Fruit fly (Drosophila melanogaster): ENCODE results near the gene CG14543.

The CG14543 gene

DNA sequence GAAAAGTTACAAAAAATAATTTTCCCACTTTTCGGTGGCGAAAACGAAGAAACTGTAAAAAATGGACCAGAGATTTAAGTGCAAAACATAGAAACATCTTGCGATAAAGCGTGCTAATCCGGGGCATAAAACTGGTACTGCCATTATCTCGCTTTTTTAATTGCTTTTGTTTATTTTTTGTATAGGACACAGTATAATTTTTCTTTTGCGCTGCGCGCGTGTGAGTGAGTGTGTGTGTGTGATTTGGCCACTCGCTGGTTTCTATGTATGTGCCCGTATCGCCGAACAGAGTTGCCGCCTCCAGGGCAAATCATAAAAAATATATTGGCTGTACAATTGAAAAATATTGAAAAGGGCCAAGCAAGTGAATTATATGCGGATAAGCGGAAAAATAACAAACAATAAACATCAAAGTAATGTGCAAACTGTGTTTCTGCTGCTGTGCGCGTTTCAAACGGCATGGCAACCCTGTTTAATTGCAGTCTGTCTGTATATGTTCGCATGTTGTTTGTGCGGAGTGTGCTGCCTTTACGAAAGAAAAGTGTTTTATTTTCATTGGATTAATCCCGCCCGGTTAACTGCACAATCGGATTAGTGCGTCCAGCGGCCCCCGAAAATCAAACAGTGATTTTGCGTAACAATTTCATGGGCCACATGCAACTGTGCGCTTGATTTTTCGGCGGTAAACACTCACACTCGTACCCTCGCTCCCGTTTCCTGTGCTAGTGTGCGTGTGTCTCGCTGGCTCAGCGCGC is 14.1 kb upstream of the CG14543 start (continued):
- TF ChIP-seq jing (GFP tag; optimal IDR thresholded peaks at IDR 0.05) (peak; percentile 96), CG30403 (GFP tag; optimal IDR thresholded peaks at IDR 0.05) (peak; percentile 97), Elba2 (GFP tag; optimal IDR thresholded peaks at IDR 0.05) (peak; percentile 77), CG10462 (GFP tag; optimal IDR thresholded peaks at IDR 0.05) (peak; percentile 94), slou (GFP tag; optimal IDR thresholded peaks at IDR 0.05) (peak; percentile 92), gsb (GFP tag; IDR thresholded peaks at IDR 0.05) (peak; percentile 91), CG16779 (GFP tag; IDR thresholded peaks at IDR 0.05) (peak; percentile 91), HLH4C (GFP tag; IDR thresholded peaks at IDR 0.05; ENCODE audit: partially characterized antibody) (no peak; the same call in 2 of the 3 replicates), dmrt99B (tag; optimal IDR thresholded peaks at IDR 0.05) (peak; percentile 95), jigr1 (GFP tag; IDR thresholded peaks at IDR 0.05) (peak; percentile 91), repo (GFP tag; optimal IDR thresholded peaks at IDR 0.05) (peak; percentile 96), Fer2 (tag; optimal IDR thresholded peaks at IDR 0.05) (peak; percentile 80), klu (GFP tag; IDR thresholded peaks at IDR 0.05) (peak; percentile 92), gcm (GFP tag; optimal IDR thresholded peaks at IDR 0.05) (peak; percentile 95), Camta (GFP tag; optimal IDR thresholded peaks at IDR 0.05) (peak; percentile 97), CG9215 (GFP tag; IDR thresholded peaks at IDR 0.05) (peak; percentile 93), CG6854 (GFP tag; optimal IDR thresholded peaks at IDR 0.05) (peak; percentile 90), eyg (GFP tag; optimal IDR thresholded peaks at IDR 0.05) (peak; percentile 96), ci (GFP tag; IDR thresholded peaks at IDR 0.05) (peak; percentile 98), Trl (optimal IDR thresholded peaks at IDR 0.05) (peak in 1 of 2 experiments; percentile 76), Trl (GFP tag; optimal IDR thresholded peaks at IDR 0.05) (peak; percentile 98), sug (tag; optimal IDR thresholded peaks at IDR 0.05) (peak; percentile 85), CG10979 (tag; optimal IDR thresholded peaks at IDR 0.05) (peak; percentile 93), CG15269 (tag; optimal IDR thresholded peaks at IDR 0.05) (peak; percentile 95), crc (GFP tag; optimal IDR thresholded peaks at IDR 0.05) (peak; percentile 96), CG31388 (GFP tag; optimal IDR thresholded peaks at IDR 0.05) (peak; percentile 89), nau (GFP tag; optimal IDR thresholded peaks at IDR 0.05) (no peak), CG15696 (tag; optimal IDR thresholded peaks at IDR 0.05) (peak; percentile 76), psq (GFP tag; optimal IDR thresholded peaks at IDR 0.05) (peak; percentile 80), ash1 (GFP tag; optimal IDR thresholded peaks at IDR 0.05) (no peak), CG6254 (GFP tag; optimal IDR thresholded peaks at IDR 0.05) (peak; percentile 93), Adf1 (GFP tag; IDR thresholded peaks at IDR 0.05) (peak; percentile 81), Sox102F (GFP tag; optimal IDR thresholded peaks at IDR 0.05) (peak; percentile 98), Mes4 (GFP tag; optimal IDR thresholded peaks at IDR 0.05) (peak; percentile 96), CG12942 (GFP tag; optimal IDR thresholded peaks at IDR 0.05) (peak; percentile 96), CG9817 (tag; optimal IDR thresholded peaks at IDR 0.05) (peak; percentile 93), CkIIα-i1 (GFP tag; IDR thresholded peaks at IDR 0.05) (peak; percentile 79), CG12744 (GFP tag; optimal IDR thresholded peaks at IDR 0.05) (peak; percentile 93), Deaf1 (tag; optimal IDR thresholded peaks at IDR 0.05) (peak; percentile 70), CG4328 (GFP tag; optimal IDR thresholded peaks at IDR 0.05) (peak; percentile 89), BEAF-32 (GFP tag; optimal IDR thresholded peaks at IDR 0.05) (peak; percentile 27), E2f1 (GFP tag; IDR thresholded peaks at IDR 0.05) (peak; percentile 96), dati (GFP tag; IDR thresholded peaks at IDR 0.05) (peak; percentile 93), H2.0 (GFP tag; IDR thresholded peaks at IDR 0.05) (peak; percentile 98), tap (tag; optimal IDR thresholded peaks at IDR 0.05) (peak; percentile 85), CG10959 (GFP tag; IDR thresholded peaks at IDR 0.05) (peak; percentile 89), CG9437 (GFP tag; optimal IDR thresholded peaks at IDR 0.05) (peak; percentile 89), croc (GFP tag; conservative IDR thresholded peaks at IDR 0.05) (peak; percentile 87), CG13287 (GFP tag; IDR thresholded peaks at IDR 0.05; ENCODE audit: partially characterized antibody) (no peak), so (GFP tag; IDR thresholded peaks at IDR 0.05) (peak; percentile 95)
